Fruit fly (Drosophila melanogaster): ENCODE measurements around the gene CG4325.

DNA sequence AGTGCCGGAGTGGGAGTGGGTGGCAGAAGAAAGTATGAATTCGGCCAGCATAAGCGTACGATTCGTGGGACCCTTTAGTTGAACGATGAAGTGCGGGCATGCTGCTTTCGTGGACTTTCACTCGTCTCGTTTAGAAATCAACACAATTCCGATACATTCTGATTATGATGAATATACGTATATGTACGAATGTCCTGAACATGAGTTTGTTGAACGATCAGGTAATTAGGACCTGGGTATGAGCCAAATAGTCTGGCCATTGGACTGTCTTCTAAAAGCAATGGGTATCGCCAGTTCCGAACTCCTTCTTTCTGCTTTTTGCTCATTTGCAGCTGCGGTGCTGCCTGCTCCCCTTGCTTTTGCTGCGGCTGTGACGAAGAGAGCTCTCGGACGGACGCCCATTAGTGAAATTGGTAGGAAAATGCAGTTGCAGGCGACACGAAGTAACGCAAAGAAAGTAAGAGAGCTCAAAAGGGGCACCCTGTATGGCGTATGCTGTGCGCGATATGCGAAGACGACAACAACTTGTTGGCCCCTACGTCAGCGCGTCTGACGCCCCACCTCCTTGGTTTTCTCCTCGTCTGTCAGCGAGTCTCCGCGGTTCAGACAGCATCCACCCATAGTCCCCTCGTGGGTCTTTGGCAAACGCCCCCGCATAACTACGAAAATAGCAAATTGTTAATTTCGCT lies 6.7 kb downstream of the CG4325 start:
- TF ChIP-seq Dad (GFP tag; optimal IDR thresholded peaks at IDR 0.05), result no peak
- no peak for TF ChIP-seq hb (GFP tag; IDR thresholded peaks at IDR 0.05; ENCODE audit: partially characterized antibody)
- TF ChIP-seq Dfd (GFP tag; optimal IDR thresholded peaks at IDR 0.05), result no peak
- no peak for TF ChIP-seq Dek (tag; optimal IDR thresholded peaks at IDR 0.05)
- TF ChIP-seq CG3163 (GFP tag; optimal IDR thresholded peaks at IDR 0.05), result no peak
- no peak for TF ChIP-seq BEAF-32 (GFP tag; optimal IDR thresholded peaks at IDR 0.05)
